Fruit fly (Drosophila melanogaster) whole organism, embryonic: ENCODE results near the gene Rabex-5.

Experiments
- Atf6 ChIP-seq: fragments of 200-800 bp; sonication (Bioruptor generic); IDR thresholded peaks from 2 replicates; pipeline ENCODE4 v1.3.6; 2022; ENCODE audit warnings: missing biosample characterization, missing genetic modification characterization
- BEAF-32 ChIP-seq: fragments of 200-800 bp; sonication (Bioruptor generic); optimal IDR thresholded peaks from 3 replicates; lab custom pipeline; 2017; ENCODE audit warnings: missing biosample characterization, missing genetic modification characterization, mild to moderate bottlenecking, moderate library complexity, missing genetic modification reagents
- CG10366 ChIP-seq: fragments of 200-800 bp; sonication (Bioruptor generic); IDR thresholded peaks from 2 replicates; pipeline ENCODE4 v1.3.6; 2022; ENCODE audit warnings: missing biosample characterization, missing genetic modification characterization
- CG10959 ChIP-seq: fragments of 200-800 bp; sonication (Bioruptor generic); IDR thresholded peaks from 2 replicates; pipeline ENCODE4 v1.3.6; 2022; ENCODE audit warnings: missing biosample characterization, missing genetic modification characterization
- CG11504 ChIP-seq: fragments of 200-800 bp; sonication (Bioruptor generic); optimal IDR thresholded peaks from 3 replicates; lab custom pipeline; 2019; ENCODE audit warnings: missing biosample characterization, mild to moderate bottlenecking, missing genetic modification characterization, moderate library complexity
- CG12071 ChIP-seq: fragments of 200-800 bp; sonication (Bioruptor generic); optimal IDR thresholded peaks from 3 replicates; lab custom pipeline; 2018; ENCODE audit warnings: missing biosample characterization, mild to moderate bottlenecking, missing genetic modification characterization
- CG12659 ChIP-seq: fragments of 200-800 bp; sonication (Bioruptor generic); optimal IDR thresholded peaks from 3 replicates; lab custom pipeline; 2017; ENCODE audit warnings: mild to moderate bottlenecking, missing biosample characterization, missing genetic modification reagents, missing genetic modification characterization
- CG18011 ChIP-seq: fragments of 200-800 bp; sonication (Bioruptor generic); optimal IDR thresholded peaks from 2 replicates; lab custom pipeline; 2017; ENCODE audit warnings: missing biosample characterization, missing genetic modification characterization, mild to moderate bottlenecking, moderate library complexity, missing genotype
- CG2889 ChIP-seq: fragments of 200-800 bp; sonication (Bioruptor generic); IDR thresholded peaks from 3 replicates; pipeline ENCODE4 v1.3.6; 2022; ENCODE audit warnings: missing biosample characterization, missing genetic modification characterization
- CG31365 ChIP-seq: fragments of 200-800 bp; sonication (Bioruptor generic); optimal IDR thresholded peaks from 2 replicates; lab custom pipeline; 2018; ENCODE audit warnings: missing biosample characterization, mild to moderate bottlenecking, missing genetic modification characterization
- CG31441 ChIP-seq: fragments of 200-800 bp; sonication (Bioruptor generic); IDR thresholded peaks from 2 replicates; pipeline ENCODE4 v1.3.6; 2022; ENCODE audit warnings: missing biosample characterization, missing genetic modification characterization
- CG33557 ChIP-seq: fragments of 200-800 bp; sonication (Bioruptor generic); optimal IDR thresholded peaks from 2 replicates; lab custom pipeline; 2019; ENCODE audit warnings: missing biosample characterization, mild to moderate bottlenecking, missing genetic modification characterization, moderate library complexity
- CG42726 ChIP-seq: fragments of 200-800 bp; sonication (Bioruptor generic); IDR thresholded peaks from 2 replicates; pipeline ENCODE4 v1.3.6; 2022; ENCODE audit warnings: missing biosample characterization, missing genetic modification characterization; ENCODE audit not compliant: partially characterized antibody
- CG5180 ChIP-seq: fragments of 200-800 bp; sonication (Bioruptor generic); optimal IDR thresholded peaks from 3 replicates; lab custom pipeline; 2017; ENCODE audit warnings: missing biosample characterization, missing genetic modification characterization, mild to moderate bottlenecking, moderate library complexity, missing genetic modification reagents
- CG6654 ChIP-seq: fragments of 200-800 bp; sonication (Bioruptor generic); optimal IDR thresholded peaks from 2 replicates; lab custom pipeline; 2017; ENCODE audit warnings: missing biosample characterization, mild to moderate bottlenecking, missing genetic modification characterization
- CG6791 ChIP-seq: fragments of 200-800 bp; sonication (Bioruptor generic); IDR thresholded peaks from 3 replicates; pipeline ENCODE4 v1.3.6; 2022; ENCODE audit warnings: missing biosample characterization, missing genetic modification characterization; ENCODE audit not compliant: partially characterized antibody
- CG7372 ChIP-seq: fragments of 200-800 bp; sonication (Bioruptor generic); IDR thresholded peaks from 2 replicates; pipeline ENCODE4 v1.3.6; 2022; ENCODE audit warnings: missing biosample characterization, missing genetic modification characterization
- CG7839 ChIP-seq: fragments of 200-800 bp; sonication (Bioruptor generic); optimal IDR thresholded peaks from 3 replicates; lab custom pipeline; 2018; ENCODE audit warnings: missing biosample characterization, mild to moderate bottlenecking, missing genetic modification characterization, moderate library complexity
- CG8765 ChIP-seq: fragments of 200-800 bp; sonication (Bioruptor generic); IDR thresholded peaks from 2 replicates; pipeline ENCODE4 v1.3.6; 2022; ENCODE audit warnings: missing biosample characterization, missing genetic modification characterization
- CHES-1-like ChIP-seq: fragments of 200-800 bp; sonication (Bioruptor generic); optimal IDR thresholded peaks from 2 replicates; lab custom pipeline; 2016; ENCODE audit warnings: missing biosample characterization, missing genetic modification characterization
- D ChIP-seq, 2 experiments: fragments of 200-800 bp in 1 of 2; fragments of >200 bp in 1 of 2; sonication (Bioruptor generic) in 1 of 2; optimal IDR thresholded peaks; 2 replicates in 1 of 2; 3 replicates in 1 of 2; lab custom pipeline; 2017; ENCODE audit warnings: mild to moderate bottlenecking in 1 of 2, missing biosample characterization in 1 of 2, missing genetic modification characterization in 1 of 2, missing genetic modification reagents in 1 of 2
- HmgD ChIP-seq: fragments of 200-800 bp; sonication (Bioruptor generic); optimal IDR thresholded peaks from 3 replicates; lab custom pipeline; 2016; ENCODE audit warnings: missing biosample characterization, missing genetic modification characterization
- Neu2 ChIP-seq: fragments of 200-800 bp; sonication (Bioruptor generic); optimal IDR thresholded peaks from 3 replicates; lab custom pipeline; 2016; ENCODE audit warnings: missing biosample characterization, missing genetic modification characterization, borderline replicate concordance
- Ravus ChIP-seq: fragments of 200-800 bp; sonication (Bioruptor generic); IDR thresholded peaks from 2 replicates; pipeline ENCODE4 v1.3.6; 2022; ENCODE audit warnings: missing biosample characterization, missing genetic modification characterization
- Rx ChIP-seq: fragments of 200-800 bp; sonication (Bioruptor generic); IDR thresholded peaks from 2 replicates; pipeline ENCODE4 v1.3.6; 2022; ENCODE audit warnings: missing biosample characterization, missing genetic modification characterization
- Sin3A ChIP-seq: fragments of >200 bp; optimal IDR thresholded peaks from 2 replicates; lab custom pipeline; 2018
- Sry-β ChIP-seq: fragments of 200-800 bp; sonication (Bioruptor generic); optimal IDR thresholded peaks from 2 replicates; lab custom pipeline; 2018; ENCODE audit warnings: missing biosample characterization, mild to moderate bottlenecking, missing genetic modification characterization, moderate library complexity
- Taf1 ChIP-seq: fragments of 200-800 bp; sonication (Bioruptor generic); IDR thresholded peaks from 2 replicates; pipeline ENCODE4 v1.3.6; 2022; ENCODE audit warnings: missing biosample characterization, missing genetic modification characterization
- Xrp1 ChIP-seq: fragments of 200-800 bp; sonication (Bioruptor generic); IDR thresholded peaks from 2 replicates; pipeline ENCODE4 v1.3.6; 2022; ENCODE audit warnings: missing biosample characterization, missing genetic modification characterization
- bbx ChIP-seq: fragments of 200-800 bp; sonication (Bioruptor generic); IDR thresholded peaks from 2 replicates; pipeline ENCODE4 v1.3.6; 2022; ENCODE audit warnings: missing biosample characterization, missing genetic modification characterization; ENCODE audit not compliant: partially characterized antibody
- dan ChIP-seq: fragments of 200-800 bp; sonication (Bioruptor generic); IDR thresholded peaks from 2 replicates; pipeline ENCODE4 v1.3.6; 2022; ENCODE audit warnings: missing biosample characterization, missing genetic modification characterization
- dati ChIP-seq: fragments of 200-800 bp; sonication (Bioruptor generic); IDR thresholded peaks from 2 replicates; pipeline ENCODE4 v1.3.6; 2022; ENCODE audit warnings: missing biosample characterization, missing genetic modification characterization
- dimm ChIP-seq: fragments of 200-800 bp; sonication (Bioruptor generic); IDR thresholded peaks from 2 replicates; pipeline ENCODE4 v1.3.6; 2022; ENCODE audit warnings: missing biosample characterization, missing genetic modification characterization
- ems ChIP-seq: fragments of 200-800 bp; sonication (Bioruptor generic); optimal IDR thresholded peaks from 3 replicates; lab custom pipeline; 2016; ENCODE audit warnings: missing biosample characterization, missing genetic modification characterization
- insv ChIP-seq, 2 experiments: fragments of 200-800 bp; sonication (Bioruptor generic); optimal IDR thresholded peaks; 3 replicates each; lab custom pipeline; 2016 to 2018; ENCODE audit warnings: missing biosample characterization in 2 of 2, missing genetic modification characterization in 2 of 2
- inv ChIP-seq: fragments of 200-800 bp; sonication (Bioruptor generic); IDR thresholded peaks from 2 replicates; pipeline ENCODE4 v1.3.6; 2022; ENCODE audit warnings: missing biosample characterization, missing genetic modification characterization; ENCODE audit not compliant: partially characterized antibody
- jumu ChIP-seq: fragments of 200-800 bp; sonication (Bioruptor generic); optimal IDR thresholded peaks from 3 replicates; lab custom pipeline; 2016; ENCODE audit warnings: missing biosample characterization, missing genetic modification characterization
- lola ChIP-seq, 3 experiments: fragments of >200 bp in 2 of 3; fragments of 200-800 bp in 1 of 3; sonication (Bioruptor generic) in 1 of 3; optimal IDR thresholded peaks; 2 replicates each; lab custom pipeline; 2017 to 2019; ENCODE audit warnings: missing biosample characterization in 3 of 3, missing genetic modification characterization in 3 of 3, mild to moderate bottlenecking in 1 of 3, moderate library complexity in 1 of 3
- lov ChIP-seq, 2 experiments: fragments of 200-800 bp in 1 of 2; fragments of >200 bp in 1 of 2; sonication (Bioruptor generic) in 1 of 2; IDR thresholded peaks in 1 of 2; optimal IDR thresholded peaks in 1 of 2; 2 replicates in 1 of 2; 3 replicates in 1 of 2; pipeline versions ENCODE4 v1.3.6 to Lab custom; 2017 to 2022; ENCODE audit warnings: missing biosample characterization in 1 of 2, missing genetic modification characterization in 1 of 2
- mam ChIP-seq: fragments of 200-800 bp; sonication (Bioruptor generic); optimal IDR thresholded peaks from 3 replicates; lab custom pipeline; 2016; ENCODE audit warnings: missing biosample characterization, missing genetic modification characterization
- nmo ChIP-seq: fragments of 200-800 bp; sonication (Bioruptor generic); optimal IDR thresholded peaks from 2 replicates; lab custom pipeline; 2018; ENCODE audit warnings: missing biosample characterization, mild to moderate bottlenecking, missing genetic modification characterization, moderate library complexity
- p53 ChIP-seq: fragments of 200-800 bp; sonication (Bioruptor generic); optimal IDR thresholded peaks from 2 replicates; lab custom pipeline; 2016; ENCODE audit warnings: missing biosample characterization, missing genetic modification characterization
- prd ChIP-seq, 3 experiments: fragments of >200 bp in 2 of 3; fragments of 200-800 bp in 1 of 3; sonication (Bioruptor generic) in 1 of 3; optimal IDR thresholded peaks in 2 of 3; IDR thresholded peaks in 1 of 3; 2 replicates in 2 of 3; 3 replicates in 1 of 3; pipeline versions ENCODE4 v1.3.6 to Lab custom; 2017 to 2022; ENCODE audit warnings: missing biosample characterization in 1 of 3, missing genetic modification characterization in 1 of 3
- sim ChIP-seq: fragments of 200-800 bp; sonication (Bioruptor generic); IDR thresholded peaks from 2 replicates; pipeline ENCODE4 v1.3.6; 2022; ENCODE audit warnings: missing biosample characterization, missing genetic modification characterization
- sob ChIP-seq: fragments of 200-800 bp; sonication (Bioruptor generic); IDR thresholded peaks from 2 replicates; pipeline ENCODE4 v1.3.6; 2022; ENCODE audit warnings: missing biosample characterization, missing genetic modification characterization
- tna ChIP-seq: fragments of 200-800 bp; sonication (Bioruptor generic); IDR thresholded peaks from 2 replicates; pipeline ENCODE4 v1.3.6; 2022; ENCODE audit warnings: missing biosample characterization, missing genetic modification characterization; ENCODE audit not compliant: partially characterized antibody
- wdn ChIP-seq: fragments of 200-800 bp; sonication (Bioruptor generic); IDR thresholded peaks from 2 replicates; pipeline ENCODE4 v1.3.6; 2022; ENCODE audit warnings: missing biosample characterization, missing genetic modification characterization

Rabex-5 gene

dm6 chr3L:1319097-1319725 lies 23.5 kb downstream of the Rabex-5 start (continued):
- TF ChIP-seq CG7839 (tag; lab: Kevin White, UChicago) (peak; percentile 79), CG11504 (peak; percentile 89), Sry-β (GFP tag; lab: Kevin White, UChicago) (peak; percentile 24), nmo (peak; percentile 85), CG10366 (GFP tag; lab: Robert Waterston, UW) (peak; percentile 81), CG5180 (GFP tag; lab: Kevin White, UChicago) (peak; percentile 73), sim (GFP tag; lab: Robert Waterston, UW) (peak; percentile 54; the same call in 1 of the 2 replicates), dimm (GFP tag; lab: Robert Waterston, UW) (peak; percentile 74), Taf1 (no peak), CG12071 (peak; percentile 82), BEAF-32 (no peak), p53 (GFP tag; lab: Kevin White, UChicago) (peak; percentile 13), prd (optimal IDR thresholded peaks at IDR 0.05; lab: Kevin White, UChicago) (no peak), prd (GFP tag; IDR thresholded peaks at IDR 0.05; lab: Robert Waterston, UW) (peak; percentile 85), CG33557 (GFP tag; lab: Kevin White, UChicago) (peak; percentile 41), CG18011 (no peak), insv (GFP tag; optimal IDR thresholded peaks at IDR 0.05; lab: Kevin White, UChicago) (no peak), Rx (GFP tag; lab: Robert Waterston, UW) (peak; percentile 71), CHES-1-like (GFP tag; lab: Kevin White, UChicago) (peak; percentile 33), D (optimal IDR thresholded peaks at IDR 0.05; lab: Kevin White, UChicago) (no peak), D (GFP tag; optimal IDR thresholded peaks at IDR 0.05; lab: Kevin White, UChicago) (peak; percentile 84), inv (GFP tag; lab: Robert Waterston, UW) (no peak), wdn (GFP tag; lab: Robert Waterston, UW) (no peak), jumu (GFP tag; lab: Kevin White, UChicago) (peak; percentile 68), Xrp1 (GFP tag; lab: Robert Waterston, UW) (peak; percentile 89), Sin3A (no peak), CG2889 (no peak), dan (GFP tag; lab: Robert Waterston, UW) (no peak; the same call in 1 of the 2 replicates), CG8765 (GFP tag; lab: Robert Waterston, UW) (no peak; the same call in 1 of the 2 replicates), lola (GFP tag; optimal IDR thresholded peaks at IDR 0.05; lab: Kevin White, UChicago) (peak in 1 of 3 experiments; percentile 69), CG12659 (GFP tag; lab: Kevin White, UChicago) (peak; percentile 74), Neu2 (GFP tag; lab: Kevin White, UChicago) (no peak), lov (optimal IDR thresholded peaks at IDR 0.05; lab: Kevin White, UChicago) (no peak), lov (GFP tag; IDR thresholded peaks at IDR 0.05; lab: Robert Waterston, UW) (0 out of 3 replicates have a peak, but pooled peaks have one; percentile 65), ems (GFP tag; lab: Kevin White, UChicago) (peak; percentile 77), dati (0 out of 2 replicates have a peak, but pooled peaks have one; percentile 27), sob (peak; percentile 69; the same call in 1 of the 2 replicates), CG6654 (GFP tag; lab: Kevin White, UChicago) (peak; percentile 51), CG31365 (tag; lab: Kevin White, UChicago) (peak; percentile 39), Ravus (GFP tag; lab: Robert Waterston, UW) (peak; percentile 15; the same call in 1 of the 2 replicates), CG10959 (GFP tag; lab: Robert Waterston, UW) (peak; percentile 75), HmgD (GFP tag; lab: Kevin White, UChicago) (no peak), CG31441 (GFP tag; lab: Robert Waterston, UW) (peak; percentile 90), CG6791 (GFP tag; lab: Robert Waterston, UW) (0 out of 3 replicates have a peak, but pooled peaks have one; percentile 37), CG42726 (GFP tag; lab: Robert Waterston, UW) (no peak), Atf6 (GFP tag; lab: Robert Waterston, UW) (peak; percentile 47; the same call in 1 of the 2 replicates), CG7372 (GFP tag; lab: Robert Waterston, UW) (0 out of 2 replicates have a peak, but pooled peaks have one; percentile 39), mam (GFP tag; lab: Kevin White, UChicago) (peak; percentile 51), bbx (GFP tag; lab: Robert Waterston, UW) (no peak), tna (0 out of 2 replicates have a peak, but pooled peaks have one; percentile 12)
